Fruit fly (Drosophila melanogaster) whole organism, embryonic: ENCODE data around the gene CG31898.
A peak's percentile ranks its signal among the peaks of the same experiment; 100 is the strongest.

Source experiments
- Bgb ChIP-seq: fragments of 200-800 bp; sonication (Bioruptor generic); IDR thresholded peaks from 2 replicates; pipeline ENCODE4 v1.3.6; 2022; ENCODE audit warnings: missing biosample characterization, missing genetic modification characterization; ENCODE audit not compliant: partially characterized antibody
- CG10543 ChIP-seq: fragments of 200-800 bp; sonication (Bioruptor generic); optimal IDR thresholded peaks from 3 replicates; lab custom pipeline; 2017; ENCODE audit warnings: missing biosample characterization, mild to moderate bottlenecking, missing genetic modification characterization, moderate library complexity
- CG11560 ChIP-seq: fragments of 200-800 bp; sonication (Bioruptor generic); IDR thresholded peaks from 3 replicates; pipeline ENCODE4 v1.3.6; 2022; ENCODE audit warnings: missing biosample characterization, missing genetic modification characterization
- CG11723 ChIP-seq: fragments of 200-800 bp; sonication (Bioruptor generic); optimal IDR thresholded peaks from 2 replicates; lab custom pipeline; 2017; ENCODE audit warnings: missing biosample characterization, mild to moderate bottlenecking, missing genetic modification characterization
- CG13287 ChIP-seq: fragments of 200-800 bp; sonication (Bioruptor generic); IDR thresholded peaks from 2 replicates; pipeline ENCODE4 v1.3.6; 2022; ENCODE audit warnings: missing biosample characterization, missing genetic modification characterization; ENCODE audit not compliant: partially characterized antibody
- CG16863 ChIP-seq: fragments of 200-800 bp; sonication (Bioruptor generic); optimal IDR thresholded peaks from 3 replicates; lab custom pipeline; 2016; ENCODE audit warnings: missing biosample characterization, missing genetic modification characterization
- CG17359 ChIP-seq: fragments of 200-800 bp; sonication (Bioruptor generic); optimal IDR thresholded peaks from 3 replicates; lab custom pipeline; 2018; ENCODE audit warnings: missing biosample characterization, mild to moderate bottlenecking, missing genetic modification characterization, moderate library complexity
- CG17568 ChIP-seq: fragments of 200-800 bp; sonication (Bioruptor generic); optimal IDR thresholded peaks from 2 replicates; lab custom pipeline; 2018; ENCODE audit warnings: missing biosample characterization, mild to moderate bottlenecking, missing genetic modification characterization, moderate library complexity
- CG2889 ChIP-seq: fragments of 200-800 bp; sonication (Bioruptor generic); IDR thresholded peaks from 3 replicates; pipeline ENCODE4 v1.3.6; 2022; ENCODE audit warnings: missing biosample characterization, missing genetic modification characterization
- CG30403 ChIP-seq: fragments of 200-800 bp; sonication (Bioruptor generic); optimal IDR thresholded peaks from 3 replicates; lab custom pipeline; 2016; ENCODE audit warnings: missing biosample characterization, missing genetic modification characterization
- CG32767 ChIP-seq: fragments of 200-800 bp; sonication (Bioruptor generic); IDR thresholded peaks from 2 replicates; pipeline ENCODE4 v1.3.6; 2022; ENCODE audit warnings: missing biosample characterization, missing genetic modification characterization
- CG3407 ChIP-seq: fragments of 200-800 bp; sonication (Bioruptor generic); optimal IDR thresholded peaks from 2 replicates; lab custom pipeline; 2018; ENCODE audit warnings: missing biosample characterization, mild to moderate bottlenecking, missing genetic modification characterization
- CG3847 ChIP-seq: fragments of 200-800 bp; sonication (Bioruptor generic); IDR thresholded peaks from 2 replicates; pipeline ENCODE4 v1.3.6; 2022; ENCODE audit warnings: missing biosample characterization, missing genetic modification characterization
- CG6654 ChIP-seq: fragments of 200-800 bp; sonication (Bioruptor generic); optimal IDR thresholded peaks from 2 replicates; lab custom pipeline; 2017; ENCODE audit warnings: missing biosample characterization, mild to moderate bottlenecking, missing genetic modification characterization
- CG7963 ChIP-seq: fragments of 200-800 bp; sonication (Bioruptor generic); IDR thresholded peaks from 3 replicates; pipeline ENCODE4 v1.3.6; 2022; ENCODE audit warnings: missing biosample characterization, missing genetic modification characterization; ENCODE audit not compliant: partially characterized antibody
- CG8359 ChIP-seq: fragments of 200-800 bp; sonication (Bioruptor generic); optimal IDR thresholded peaks from 2 replicates; lab custom pipeline; 2017; ENCODE audit warnings: missing biosample characterization, mild to moderate bottlenecking, missing genetic modification characterization, borderline replicate concordance
- CG9727 ChIP-seq: fragments of 200-800 bp; sonication (Bioruptor generic); optimal IDR thresholded peaks from 3 replicates; lab custom pipeline; 2017; ENCODE audit warnings: missing biosample characterization, mild to moderate bottlenecking, missing genetic modification characterization
- CG9797 ChIP-seq: fragments of 200-800 bp; sonication (Bioruptor generic); optimal IDR thresholded peaks from 3 replicates; lab custom pipeline; 2018; ENCODE audit warnings: missing biosample characterization, mild to moderate bottlenecking, missing genetic modification characterization
- CG9817 ChIP-seq: fragments of 200-800 bp; sonication (Bioruptor generic); optimal IDR thresholded peaks from 2 replicates; lab custom pipeline; 2018; ENCODE audit warnings: missing biosample characterization, mild to moderate bottlenecking, missing genetic modification characterization, moderate library complexity
- D19A ChIP-seq: fragments of 200-800 bp; optimal IDR thresholded peaks from 3 replicates; lab custom pipeline; 2019; ENCODE audit warnings: missing biosample characterization, mild to moderate bottlenecking, missing genetic modification characterization, moderate library complexity
- Dbx ChIP-seq: fragments of 200-800 bp; sonication (Bioruptor generic); IDR thresholded peaks from 3 replicates; pipeline ENCODE4 v1.3.6; 2022; ENCODE audit warnings: missing biosample characterization, missing genetic modification characterization
- Deaf1 ChIP-seq: fragments of 200-800 bp; optimal IDR thresholded peaks from 3 replicates; lab custom pipeline; 2019; ENCODE audit warnings: missing biosample characterization, mild to moderate bottlenecking, missing genetic modification characterization, moderate library complexity
- Dek ChIP-seq: fragments of 200-800 bp; sonication (Bioruptor generic); optimal IDR thresholded peaks from 3 replicates; lab custom pipeline; 2019; ENCODE audit warnings: missing biosample characterization, mild to moderate bottlenecking, missing genetic modification characterization, moderate library complexity
- Doc3 ChIP-seq: fragments of 200-800 bp; sonication (Bioruptor generic); IDR thresholded peaks from 3 replicates; pipeline ENCODE4 v1.3.6; 2022; ENCODE audit warnings: missing biosample characterization, missing genetic modification characterization; ENCODE audit not compliant: partially characterized antibody
- Dp ChIP-seq: fragments of 200-800 bp; sonication (Bioruptor generic); optimal IDR thresholded peaks from 2 replicates; lab custom pipeline; 2018; ENCODE audit warnings: missing biosample characterization, mild to moderate bottlenecking, missing genetic modification characterization, moderate library complexity
- Hmr ChIP-seq: fragments of 200-800 bp; sonication (Bioruptor generic); optimal IDR thresholded peaks from 3 replicates; lab custom pipeline; 2017; ENCODE audit warnings: mild to moderate bottlenecking, missing biosample characterization, missing genetic modification reagents, missing genetic modification characterization
- Hsf ChIP-seq: fragments of 200-800 bp; sonication (Bioruptor generic); optimal IDR thresholded peaks from 3 replicates; lab custom pipeline; 2016; ENCODE audit warnings: missing biosample characterization, missing genetic modification characterization
- MESR4 ChIP-seq: fragments of 200-800 bp; sonication (Bioruptor generic); optimal IDR thresholded peaks from 2 replicates; lab custom pipeline; 2018; ENCODE audit warnings: missing biosample characterization, mild to moderate bottlenecking, missing genetic modification characterization, moderate library complexity
- MTF-1 ChIP-seq: fragments of 200-800 bp; sonication (Bioruptor generic); optimal IDR thresholded peaks from 2 replicates; lab custom pipeline; 2018; ENCODE audit warnings: missing biosample characterization, mild to moderate bottlenecking, missing genetic modification characterization, borderline replicate concordance
- Nf-YC ChIP-seq: fragments of 200-800 bp; optimal IDR thresholded peaks from 3 replicates; lab custom pipeline; 2019; ENCODE audit warnings: missing biosample characterization, mild to moderate bottlenecking, missing genetic modification characterization, moderate library complexity
- Sry-β ChIP-seq: fragments of 200-800 bp; sonication (Bioruptor generic); optimal IDR thresholded peaks from 2 replicates; lab custom pipeline; 2018; ENCODE audit warnings: missing biosample characterization, mild to moderate bottlenecking, missing genetic modification characterization, moderate library complexity
- Trl ChIP-seq, 3 experiments: fragments of >200 bp in 2 of 3; fragments of 200-800 bp in 1 of 3; sonication (Bioruptor generic) in 1 of 3; optimal IDR thresholded peaks; 2 replicates in 1 of 3; 3 replicates in 2 of 3; lab custom pipeline; 2016 to 2017; ENCODE audit warnings: missing biosample characterization in 1 of 3, missing genetic modification characterization in 1 of 3
- Vsx1 ChIP-seq: fragments of 200-800 bp; sonication (Bioruptor generic); optimal IDR thresholded peaks from 2 replicates; lab custom pipeline; 2017; ENCODE audit warnings: missing biosample characterization, mild to moderate bottlenecking, missing genetic modification characterization, missing genetic modification reagents
- YL-1 ChIP-seq: fragments of 200-800 bp; sonication (Bioruptor generic); optimal IDR thresholded peaks from 3 replicates; lab custom pipeline; 2017; ENCODE audit warnings: missing biosample characterization, mild to moderate bottlenecking, missing genetic modification characterization
- bbx ChIP-seq: fragments of 200-800 bp; sonication (Bioruptor generic); IDR thresholded peaks from 2 replicates; pipeline ENCODE4 v1.3.6; 2022; ENCODE audit warnings: missing biosample characterization, missing genetic modification characterization; ENCODE audit not compliant: partially characterized antibody
- bcd ChIP-seq: fragments of 200-800 bp; sonication (Bioruptor generic); optimal IDR thresholded peaks from 2 replicates; lab custom pipeline; 2017; ENCODE audit warnings: missing biosample characterization, mild to moderate bottlenecking, missing genetic modification characterization
- crol ChIP-seq: fragments of 200-800 bp; sonication (Bioruptor generic); IDR thresholded peaks from 2 replicates; pipeline ENCODE4 v1.3.6; 2022; ENCODE audit warnings: missing biosample characterization, missing genetic modification characterization
- dan ChIP-seq: fragments of 200-800 bp; sonication (Bioruptor generic); IDR thresholded peaks from 2 replicates; pipeline ENCODE4 v1.3.6; 2022; ENCODE audit warnings: missing biosample characterization, missing genetic modification characterization
- hbn ChIP-seq: fragments of 200-800 bp; sonication (Bioruptor generic); IDR thresholded peaks from 2 replicates; pipeline ENCODE4 v1.3.6; 2022; ENCODE audit warnings: missing biosample characterization, missing genetic modification characterization; ENCODE audit not compliant: partially characterized antibody
- nerfin-2 ChIP-seq: fragments of 200-800 bp; sonication (Bioruptor generic); IDR thresholded peaks from 2 replicates; pipeline ENCODE4 v1.3.6; 2022; ENCODE audit warnings: missing biosample characterization, missing genetic modification characterization; ENCODE audit not compliant: partially characterized antibody
- phol ChIP-seq: fragments of 200-800 bp; sonication (Bioruptor generic); optimal IDR thresholded peaks from 3 replicates; lab custom pipeline; 2018; ENCODE audit warnings: missing biosample characterization, mild to moderate bottlenecking, missing genetic modification characterization, moderate library complexity
- pzg ChIP-seq: fragments of 200-800 bp; sonication (Bioruptor generic); optimal IDR thresholded peaks from 3 replicates; lab custom pipeline; 2018; ENCODE audit warnings: missing biosample characterization, mild to moderate bottlenecking, missing genetic modification characterization, moderate library complexity
- sd ChIP-seq: fragments of 200-800 bp; sonication (Bioruptor generic); optimal IDR thresholded peaks from 3 replicates; lab custom pipeline; 2018; ENCODE audit warnings: missing biosample characterization, mild to moderate bottlenecking, missing genetic modification characterization, moderate library complexity
- tio ChIP-seq: fragments of 200-800 bp; sonication (Bioruptor generic); optimal IDR thresholded peaks from 2 replicates; lab custom pipeline; 2017; ENCODE audit warnings: missing biosample characterization, missing genetic modification characterization, inconsistent platforms
- unc-4 ChIP-seq: fragments of 200-800 bp; sonication (Bioruptor generic); IDR thresholded peaks from 2 replicates; pipeline ENCODE4 v1.3.6; 2022; ENCODE audit warnings: missing biosample characterization, missing genetic modification characterization; ENCODE audit not compliant: partially characterized antibody
- wor ChIP-seq: fragments of 200-800 bp; sonication (Bioruptor generic); IDR thresholded peaks from 2 replicates; pipeline ENCODE4 v1.3.6; 2022; ENCODE audit warnings: missing biosample characterization, missing genetic modification characterization

Gene CG31898

DNA sequence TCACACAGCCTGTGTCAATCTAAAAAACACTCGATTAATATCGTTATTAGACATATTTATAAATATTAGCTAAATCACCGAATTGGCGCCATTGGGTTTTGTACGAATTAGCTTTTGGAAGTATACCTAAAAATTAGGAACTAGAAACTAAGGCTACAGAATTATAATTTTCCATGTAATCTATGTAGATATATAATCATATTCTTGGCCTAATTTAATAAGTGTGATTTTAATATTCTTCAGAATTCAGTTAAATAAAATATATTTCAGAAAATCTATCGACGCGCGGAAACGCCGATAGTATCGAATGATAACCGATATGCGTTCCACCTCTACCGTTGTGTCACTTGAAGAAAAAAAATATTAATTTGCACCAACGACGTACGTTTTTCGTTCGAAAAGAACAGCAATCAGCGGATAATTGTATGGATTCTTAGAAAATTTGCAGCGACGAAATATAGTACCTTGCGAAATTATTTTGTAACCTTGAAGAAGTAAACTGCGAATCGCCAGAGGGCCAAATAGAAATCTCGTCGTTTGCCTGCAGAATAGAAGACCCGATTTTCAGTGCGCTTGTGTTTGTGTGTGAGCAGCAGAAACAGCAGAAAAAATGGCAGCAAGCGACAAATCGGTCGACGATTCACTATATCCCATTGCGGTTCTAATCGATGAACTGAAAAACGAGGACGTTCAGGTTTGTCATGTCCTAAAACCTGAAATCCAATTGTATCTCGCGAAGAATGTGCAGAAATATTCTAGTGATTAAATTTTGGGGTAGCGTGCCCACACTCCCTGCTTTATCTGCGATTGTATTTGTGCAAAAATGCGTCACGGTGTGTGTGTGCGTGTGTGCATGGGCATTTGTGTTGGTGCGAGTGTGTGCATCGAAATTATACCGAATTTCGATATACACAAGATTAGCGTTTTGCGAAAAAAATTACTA lies 34.2 kb upstream of the CG31898 start, which contains the start of gene Pp2A-29B (continued):
- peak; percentile 19 for TF ChIP-seq D19A (tag; lab: Kevin White, UChicago)
- TF ChIP-seq CG3847 (GFP tag; lab: Robert Waterston, UW), result peak; percentile 51; the same call in 1 of the 2 replicates
- peak; percentile 61 for TF ChIP-seq CG9727 (GFP tag; lab: Kevin White, UChicago)
- TF ChIP-seq tio (GFP tag; lab: Kevin White, UChicago), result peak; percentile 12
- TF ChIP-seq CG30403, result peak; percentile 19
- no peak for TF ChIP-seq crol (GFP tag; lab: Robert Waterston, UW)
- TF ChIP-seq Nf-YC (tag; lab: Kevin White, UChicago), result peak; percentile 57
- TF ChIP-seq Doc3, result peak; percentile 99
- TF ChIP-seq CG8359 (GFP tag; lab: Kevin White, UChicago), result no peak
- peak; percentile 33; the same call in 1 of the 2 replicates for TF ChIP-seq CG32767 (GFP tag; lab: Robert Waterston, UW)
- TF ChIP-seq MESR4 (GFP tag; lab: Kevin White, UChicago), result peak; percentile 87
- peak; percentile 18 for TF ChIP-seq Hsf (GFP tag; lab: Kevin White, UChicago)
- TF ChIP-seq CG7963, result peak; percentile 95
- peak; percentile 64 for TF ChIP-seq Vsx1 (GFP tag; lab: Kevin White, UChicago)
- no peak for TF ChIP-seq CG3407 (GFP tag; lab: Kevin White, UChicago)
- TF ChIP-seq Dek (tag; lab: Kevin White, UChicago), result peak; percentile 12
- TF ChIP-seq CG17568, result peak; percentile 7
- peak; percentile 89 for TF ChIP-seq CG11560
- no peak for TF ChIP-seq wor (GFP tag; lab: Robert Waterston, UW)
- TF ChIP-seq CG11723 (GFP tag; lab: Kevin White, UChicago), result no peak
- TF ChIP-seq YL-1 (GFP tag; lab: Kevin White, UChicago), result peak; percentile 65
- peak; percentile 98 for TF ChIP-seq bbx
- no peak for TF ChIP-seq CG16863
- TF ChIP-seq MTF-1 (GFP tag; lab: Kevin White, UChicago), result no peak
- TF ChIP-seq CG9817, result peak; percentile 17
- TF ChIP-seq phol, result peak; percentile 92
- TF ChIP-seq CG17359 (tag; lab: Kevin White, UChicago), result peak; percentile 28
- TF ChIP-seq Hmr (GFP tag; lab: Kevin White, UChicago), result peak; percentile 4
- peak; percentile 99 for TF ChIP-seq hbn
- peak; percentile 98 for TF ChIP-seq nerfin-2 (GFP tag; lab: Robert Waterston, UW)
- TF ChIP-seq Deaf1, result peak; percentile 7
- TF ChIP-seq CG10543 (GFP tag; lab: Kevin White, UChicago), result peak; percentile 52
- peak; percentile 97 for TF ChIP-seq Bgb
- TF ChIP-seq Dbx, result peak; percentile 69
- peak; percentile 80 for TF ChIP-seq Dp
- TF ChIP-seq sd (tag; lab: Kevin White, UChicago), result peak; percentile 92
- no peak for TF ChIP-seq CG6654 (GFP tag; lab: Kevin White, UChicago)
- peak; percentile 98 for TF ChIP-seq unc-4
- TF ChIP-seq Trl (optimal IDR thresholded peaks at IDR 0.05; lab: Kevin White, UChicago), result no peak
- TF ChIP-seq Trl (GFP tag; optimal IDR thresholded peaks at IDR 0.05; lab: Kevin White, UChicago), result peak; percentile 3
- peak; percentile 25 for TF ChIP-seq Sry-β (GFP tag; lab: Kevin White, UChicago)
- TF ChIP-seq bcd (GFP tag; lab: Kevin White, UChicago), result peak; percentile 20
- TF ChIP-seq CG2889, result no peak
- peak; percentile 64 for TF ChIP-seq pzg
- peak; percentile 55 for TF ChIP-seq CG9797 (GFP tag; lab: Kevin White, UChicago)
- TF ChIP-seq dan, result no peak
- peak; percentile 99 for TF ChIP-seq CG13287 (GFP tag; lab: Robert Waterston, UW)
